Worm (Caenorhabditis elegans): ENCODE results near the gene K01D12.1.
A peak's percentile ranks its signal among the peaks of the same experiment; 100 is the strongest.

The K01D12.1 gene

ce11 chrV:12395699-12396098 lies 18.3 kb downstream of the K01D12.1 start, which contains the start of gene twk-14:
TSS of gene twk-14 (minus strand) at chrV:12395706.
- TF ChIP-seq snpc-3.4 (tag; optimal IDR thresholded peaks at IDR 0.05), result no peak
- no peak for TF ChIP-seq B0336.3 (GFP tag; IDR thresholded peaks at IDR 0.05)
- no peak for TF ChIP-seq atf-7 (tag; optimal IDR thresholded peaks at IDR 0.05)
- no peak for TF ChIP-seq ztf-25 (GFP tag; IDR thresholded peaks at IDR 0.05)
- TF ChIP-seq ztf-22 (GFP tag; optimal IDR thresholded peaks at IDR 0.05), result no peak
- no peak for TF ChIP-seq hmg-20 (GFP tag; IDR thresholded peaks at IDR 0.05)

- no peak for TF ChIP-seq F37B4.10 (GFP tag; IDR thresholded peaks at IDR 0.05)
- no peak for TF ChIP-seq pbrm-1 (GFP tag; IDR thresholded peaks at IDR 0.05)
- TF ChIP-seq chd-7 (tag; optimal IDR thresholded peaks at IDR 0.05), result no peak
- no peak for TF ChIP-seq F49E8.2 (tag; optimal IDR thresholded peaks at IDR 0.05; ENCODE audit: insufficient read depth)
- no peak for TF ChIP-seq K11D2.4 (GFP tag; IDR thresholded peaks at IDR 0.05)
- no peak for TF ChIP-seq cebp-2 (GFP tag; IDR thresholded peaks at IDR 0.05)
- no peak for TF ChIP-seq egrh-3 (GFP tag; IDR thresholded peaks at IDR 0.05)
Measured at ce11 chrV:12397545-12397944, 20.2 kb downstream of the K01D12.1 start, which contains the start of gene K01D12.5. TSS of gene K01D12.5 (plus strand) at chrV:12397845.

- TF ChIP-seq B0035.1 (tag; optimal IDR thresholded peaks at IDR 0.05) (no peak), attf-5 (GFP tag; optimal IDR thresholded peaks at IDR 0.05) (peak; percentile 7), nhr-80 (tag; optimal IDR thresholded peaks at IDR 0.05) (peak; percentile 18), F23B12.7 (tag; optimal IDR thresholded peaks at IDR 0.05; ENCODE audit: insufficient read depth) (peak; percentile 4), madf-6 (GFP tag; IDR thresholded peaks at IDR 0.05) (peak; percentile 29; the same call in 1 of the 2 replicates), sea-2 (GFP tag; IDR thresholded peaks at IDR 0.05) (no peak), F57A8.1 (GFP tag; optimal IDR thresholded peaks at IDR 0.05) (no peak), ztf-18 (tag; optimal IDR thresholded peaks at IDR 0.05) (no peak), attf-3 (GFP tag; conservative IDR thresholded peaks at IDR 0.05) (peak; percentile 96), atf-7 (tag; optimal IDR thresholded peaks at IDR 0.05) (peak; percentile 33), nfya-2 (GFP tag; IDR thresholded peaks at IDR 0.05) (no peak), tbp1 (GFP tag; optimal IDR thresholded peaks at IDR 0.05) (no peak)
Measured at ce11 chrV:12400677-12401236, 23.4 kb downstream of the K01D12.1 start, which contains the start of the genes K01D12.20 and miga-1. TSS of gene K01D12.20 (minus strand) at chrV:12400814. TSS of gene miga-1 (minus strand) at chrV:12400859.

ce11 chrV:12401383-12401782 lies 24.0 kb downstream of the K01D12.1 start, which contains the start of gene K01D12.7:
TSS of gene K01D12.7 (minus strand) at chrV:12401483.
- TF ChIP-seq sdz-38 (tag; optimal IDR thresholded peaks at IDR 0.05) (no peak), attf-3 (GFP tag; conservative IDR thresholded peaks at IDR 0.05) (0 out of 2 replicates have a peak, but pooled peaks have one; percentile 31), gei-17 (GFP tag; optimal IDR thresholded peaks at IDR 0.05) (no peak), lsl-1 (GFP tag; optimal IDR thresholded peaks at IDR 0.05) (no peak), ama-1 (optimal IDR thresholded peaks at IDR 0.05) (no peak), ama-1 (GFP tag; optimal IDR thresholded peaks at IDR 0.05) (no peak), efl-1 (GFP tag; optimal IDR thresholded peaks at IDR 0.05) (peak; percentile 22), madf-6 (GFP tag; IDR thresholded peaks at IDR 0.05) (peak; percentile 80), chd-7 (tag; optimal IDR thresholded peaks at IDR 0.05) (no peak), madf-10 (tag; optimal IDR thresholded peaks at IDR 0.05) (no peak), madf-8 (GFP tag; conservative IDR thresholded peaks at IDR 0.05) (0 out of 2 replicates have a peak, but pooled peaks have one; percentile 7), pha-4 (tag; optimal IDR thresholded peaks at IDR 0.05) (no peak)

All from whole organism, young adult.